Fruit fly (Drosophila melanogaster): ENCODE results near the gene CG14650.

DNA sequence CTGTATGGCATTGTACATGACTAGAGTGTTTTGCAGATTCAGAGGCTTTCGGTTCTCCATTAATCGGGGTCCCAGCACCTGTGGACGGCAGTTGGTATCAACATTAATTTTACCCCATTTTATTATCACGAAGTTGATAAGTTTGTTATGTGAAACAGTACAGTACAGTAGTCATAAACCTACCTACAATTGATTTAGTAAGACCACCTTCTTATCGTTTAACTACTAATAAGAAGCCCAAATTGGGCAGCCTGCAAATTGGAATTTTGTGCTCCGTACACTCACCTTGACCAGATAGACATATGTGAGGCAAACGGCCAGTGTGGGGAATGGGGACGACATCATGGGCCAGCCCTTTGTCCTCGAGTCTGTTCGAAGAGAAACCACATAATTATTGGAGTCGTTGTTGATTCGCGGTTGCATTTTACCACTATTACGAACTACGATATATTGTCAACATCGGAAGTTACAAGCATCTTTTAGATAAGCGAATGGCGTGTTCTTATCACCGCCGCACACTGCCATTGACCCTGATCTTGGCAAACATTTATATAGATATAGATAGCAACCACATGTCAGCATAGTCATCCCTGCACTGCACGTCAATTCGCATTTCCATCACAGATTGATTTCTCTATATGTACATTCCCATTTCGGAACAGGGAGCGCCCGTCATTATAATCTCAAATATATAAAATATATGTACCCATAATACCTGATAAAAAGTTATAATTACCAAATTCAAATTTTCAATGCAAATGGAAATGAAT is 9.5 kb downstream of the CG14650 start:
- TF ChIP-seq CTCF (optimal IDR thresholded peaks at IDR 0.05) = no peak
- TF ChIP-seq CG8478 (optimal IDR thresholded peaks at IDR 0.05) = no peak

All from S2 (cell line).